Worm (Caenorhabditis elegans): ENCODE data around the gene his-35.

Gene his-35

ce11 chrV:9536505-9536904 is 8.6 kb downstream of the his-35 start, which contains the start of gene C50F4.4:
Gene C50F4.4, plus strand, starts transcription at chrV:9536771.
- TF ChIP-seq nhr-237 (tag; optimal IDR thresholded peaks at IDR 0.05) (no peak), nhr-23 (tag; optimal IDR thresholded peaks at IDR 0.05) (no peak), C34F6.9 (tag; optimal IDR thresholded peaks at IDR 0.05) (peak; percentile 58), unc-39 (tag; optimal IDR thresholded peaks at IDR 0.05) (no peak), peb-1 (tag; optimal IDR thresholded peaks at IDR 0.05) (no peak), ztf-1 (GFP tag; conservative IDR thresholded peaks at IDR 0.05) (no peak), aly-2 (tag; optimal IDR thresholded peaks at IDR 0.05) (no peak), sem-4 (tag; optimal IDR thresholded peaks at IDR 0.05) (no peak), Y55F3AM.14 (GFP tag; optimal IDR thresholded peaks at IDR 0.05) (no peak), nhr-12 (tag; optimal IDR thresholded peaks at IDR 0.05) (no peak), nhr-10 (tag; optimal IDR thresholded peaks at IDR 0.05) (no peak), elt-3 (tag; optimal IDR thresholded peaks at IDR 0.05) (no peak), gmeb-1 (tag; optimal IDR thresholded peaks at IDR 0.05) (peak; percentile 33), lsy-2 (tag; optimal IDR thresholded peaks at IDR 0.05) (peak in 1 of 2 experiments; percentile 17), ztf-4 (tag; optimal IDR thresholded peaks at IDR 0.05) (no peak), nhr-77 (tag; optimal IDR thresholded peaks at IDR 0.05) (no peak), blmp-1 (tag; optimal IDR thresholded peaks at IDR 0.05; ENCODE audit: insufficient read depth) (no peak), sma-9 (GFP tag; optimal IDR thresholded peaks at IDR 0.05) (peak; percentile 58), sma-9 (tag; optimal IDR thresholded peaks at IDR 0.05) (no peak), fos-1 (tag; optimal IDR thresholded peaks at IDR 0.05) (peak; percentile 15), lin-13 (GFP tag; optimal IDR thresholded peaks at IDR 0.05) (no peak), elt-1 (tag; optimal IDR thresholded peaks at IDR 0.05) (no peak), sma-3 (GFP tag; optimal IDR thresholded peaks at IDR 0.05) (peak; percentile 30), nhr-25 (tag; optimal IDR thresholded peaks at IDR 0.05) (no peak), dmd-4 (tag; optimal IDR thresholded peaks at IDR 0.05) (no peak), nhr-11 (tag; optimal IDR thresholded peaks at IDR 0.05) (no peak), F13H6.1 (tag; optimal IDR thresholded peaks at IDR 0.05) (peak; percentile 26), ama-1 (optimal IDR thresholded peaks at IDR 0.05) (no peak), unc-55 (GFP tag; optimal IDR thresholded peaks at IDR 0.05) (no peak), egl-27 (tag; optimal IDR thresholded peaks at IDR 0.05) (no peak), skn-1 (tag; optimal IDR thresholded peaks at IDR 0.05) (no peak), nhr-21 (tag; optimal IDR thresholded peaks at IDR 0.05) (no peak)

- no peak for TF ChIP-seq nhr-10 (tag; optimal IDR thresholded peaks at IDR 0.05)
- TF ChIP-seq unc-39 (tag; optimal IDR thresholded peaks at IDR 0.05) = no peak
- no peak for TF ChIP-seq unc-62 (GFP tag; optimal IDR thresholded peaks at IDR 0.05)
- TF ChIP-seq F13H6.1 (tag; optimal IDR thresholded peaks at IDR 0.05) = no peak
- no peak for TF ChIP-seq zag-1 (tag; optimal IDR thresholded peaks at IDR 0.05)
- TF ChIP-seq nhr-77 (tag; optimal IDR thresholded peaks at IDR 0.05) = no peak
- no peak for TF ChIP-seq nhr-12 (tag; optimal IDR thresholded peaks at IDR 0.05)
- TF ChIP-seq nhr-6 (tag; optimal IDR thresholded peaks at IDR 0.05) = no peak
- TF ChIP-seq gmeb-1 (tag; optimal IDR thresholded peaks at IDR 0.05) = no peak
- TF ChIP-seq peb-1 (tag; optimal IDR thresholded peaks at IDR 0.05) = no peak
- TF ChIP-seq ceh-16 (tag; optimal IDR thresholded peaks at IDR 0.05) = no peak
- TF ChIP-seq ztf-11 (tag; optimal IDR thresholded peaks at IDR 0.05) = no peak
- no peak for TF ChIP-seq elt-1 (tag; optimal IDR thresholded peaks at IDR 0.05)
- no peak for TF ChIP-seq crh-2 (tag; optimal IDR thresholded peaks at IDR 0.05)
- no peak for TF ChIP-seq nhr-11 (tag; optimal IDR thresholded peaks at IDR 0.05)
These were observed 10.5 kb downstream of the his-35 start, which contains the start of gene tag-329 for ce11 chrV:9534621-9535020. Gene tag-329, plus strand, starts transcription at chrV:9534921.

DNA sequence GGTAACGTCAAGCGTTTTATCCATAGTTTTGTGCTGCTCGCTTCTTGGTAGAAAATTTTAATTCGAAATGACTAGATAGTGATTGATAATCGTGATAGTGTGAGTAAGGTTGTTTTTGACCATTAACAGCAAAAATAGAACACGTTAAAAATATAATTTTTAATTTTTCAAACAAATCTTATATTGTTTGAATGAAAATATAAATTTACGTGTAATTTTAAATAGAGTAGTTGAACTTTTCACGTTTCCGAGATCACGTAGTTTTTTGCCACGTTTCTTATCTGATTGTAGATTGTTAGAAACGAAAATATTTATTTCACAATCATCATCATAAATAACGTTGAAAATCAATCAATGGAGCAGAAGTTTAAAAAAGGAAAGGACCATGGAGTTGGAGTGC is 13.6 kb downstream of the his-35 start, which contains the start of the genes C50F4.10 and pfk-1.2:
Gene C50F4.10, minus strand, starts transcription at position 101 of the 400 bp plus-strand sequence.
Gene pfk-1.2, plus strand, starts transcription at position 325 of the 400 bp plus-strand sequence.
- TF ChIP-seq Y55F3AM.14 (GFP tag; optimal IDR thresholded peaks at IDR 0.05) = no peak

DNA sequence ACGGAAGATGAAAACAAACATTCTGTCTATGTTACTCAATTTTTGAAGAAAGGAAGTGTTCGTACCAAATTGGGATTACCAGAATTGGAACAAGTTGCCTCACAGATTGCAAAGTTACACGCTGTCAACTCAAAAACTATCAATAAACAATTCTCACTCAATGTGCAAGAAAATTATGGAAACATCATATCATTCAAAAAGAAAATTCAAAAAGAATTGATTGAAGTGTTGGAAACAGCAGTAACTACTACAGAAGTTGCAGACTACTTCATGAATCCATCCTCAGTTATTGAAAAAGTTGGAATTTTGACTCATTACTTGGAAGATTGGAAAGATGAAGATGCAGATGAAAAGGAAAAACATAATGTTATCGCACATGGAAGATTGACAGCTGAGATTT is 17.1 kb downstream of the his-35 start:
- TF ChIP-seq ztf-11 (tag; optimal IDR thresholded peaks at IDR 0.05) = no peak

All from whole organism, L2 larva.